Worm (Caenorhabditis elegans) whole organism, L4 larva: ENCODE results near the gene abhd-5.2.

Experiments
- attf-4 ChIP-seq: sonication (generic microtip); optimal IDR thresholded peaks from 3 replicates; lab custom pipeline; 2017; ENCODE audit warnings: missing biosample characterization, missing genetic modification characterization
- skn-1 ChIP-seq: fragments of 150-350 bp; optimal IDR thresholded peaks from 2 replicates; lab custom pipeline; 2014; ENCODE audit warnings: missing biosample characterization, missing genetic modification characterization

ce11 chrV:4891305-4891704 is 46.8 kb downstream of the abhd-5.2 start:
- TF ChIP-seq skn-1 (tag; lab: Kevin White, UChicago) (no peak), attf-4 (tag; lab: Kevin White, UChicago) (no peak)
